Worm (Caenorhabditis elegans) whole organism, early embryonic: ENCODE measurements around the gene C16D2.1.

Experiments
- ama-1 ChIP-seq: fragments of 150-350 bp; optimal IDR thresholded peaks from 2 replicates; lab custom pipeline; 2014
- ceh-36 ChIP-seq: sonication (generic microtip); optimal IDR thresholded peaks from 2 replicates; lab custom pipeline; 2016; ENCODE audit warnings: missing genetic modification characterization, inconsistent platforms, missing compliant biosample characterization
- flt-1 ChIP-seq: fragments of 200-800 bp; sonication (Bioruptor generic); IDR thresholded peaks from 2 replicates; pipeline ENCODE4 v1.3.6; 2022; ENCODE audit warnings: missing genetic modification characterization, missing compliant biosample characterization
- tbx-11 ChIP-seq: fragments of 200-800 bp; sonication (Bioruptor generic); IDR thresholded peaks from 2 replicates; pipeline ENCODE4 v1.3.6; 2022; ENCODE audit warnings: missing genetic modification characterization, missing compliant biosample characterization

DNA sequence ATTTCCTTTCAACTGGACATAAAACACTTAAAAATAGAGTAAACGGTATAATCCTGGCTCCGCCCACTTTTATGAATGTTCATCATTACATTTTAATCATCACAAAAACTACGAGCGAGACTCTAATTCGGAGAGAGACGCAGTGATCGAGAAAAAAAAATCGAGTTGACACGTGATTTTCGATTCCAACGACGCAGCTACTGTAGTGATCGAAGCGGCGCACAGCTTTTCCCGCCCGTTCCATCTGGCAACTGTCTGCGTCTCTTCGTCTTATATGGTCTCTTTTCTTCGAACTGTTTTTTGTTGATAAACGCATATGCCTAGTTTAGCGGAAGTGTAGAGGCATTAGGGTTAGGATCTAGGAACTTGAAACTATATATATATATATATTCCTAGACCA lies 17.7 kb upstream of the C16D2.1 start:
- no peak for TF ChIP-seq flt-1
- no peak for TF ChIP-seq ceh-36 (tag; lab: Kevin White, UChicago)
- TF ChIP-seq ama-1 (lab: Kevin White, UChicago), result no peak
- TF ChIP-seq tbx-11 (GFP tag; lab: Robert Waterston, UW), result no peak
